Fruit fly (Drosophila melanogaster) whole organism, embryonic: ENCODE data around the gene Pcd.

Experiments
- ATbp ChIP-seq: fragments of 200-800 bp; sonication (Bioruptor generic); optimal IDR thresholded peaks from 2 replicates; lab custom pipeline; 2017; ENCODE audit warnings: missing biosample characterization, mild to moderate bottlenecking, missing genetic modification characterization, missing genetic modification reagents
- Atf3 ChIP-seq: fragments of 200-800 bp; sonication (Bioruptor generic); optimal IDR thresholded peaks from 3 replicates; lab custom pipeline; 2016; ENCODE audit warnings: missing biosample characterization, missing genetic modification characterization
- CG10462 ChIP-seq: fragments of 200-800 bp; sonication (Bioruptor generic); optimal IDR thresholded peaks from 2 replicates; lab custom pipeline; 2016; ENCODE audit warnings: missing biosample characterization, missing genetic modification characterization
- CG10543 ChIP-seq: fragments of 200-800 bp; sonication (Bioruptor generic); optimal IDR thresholded peaks from 3 replicates; lab custom pipeline; 2017; ENCODE audit warnings: missing biosample characterization, mild to moderate bottlenecking, missing genetic modification characterization, moderate library complexity
- CG10654 ChIP-seq: fragments of 200-800 bp; sonication (Bioruptor generic); optimal IDR thresholded peaks from 2 replicates; lab custom pipeline; 2016; ENCODE audit warnings: missing biosample characterization, missing genetic modification characterization
- CG11398 ChIP-seq: fragments of 200-800 bp; sonication (Bioruptor generic); optimal IDR thresholded peaks from 2 replicates; lab custom pipeline; 2016; ENCODE audit warnings: missing biosample characterization, missing genetic modification characterization
- CG11695 ChIP-seq: fragments of 200-800 bp; sonication (Bioruptor generic); IDR thresholded peaks from 3 replicates; pipeline ENCODE4 v1.3.6; 2022; ENCODE audit warnings: missing biosample characterization, missing genetic modification characterization
- CG12769 ChIP-seq: fragments of 200-800 bp; sonication (Bioruptor generic); optimal IDR thresholded peaks from 2 replicates; lab custom pipeline; 2019; ENCODE audit warnings: missing biosample characterization, mild to moderate bottlenecking, missing genetic modification characterization, moderate library complexity
- CG13287 ChIP-seq: fragments of 200-800 bp; sonication (Bioruptor generic); IDR thresholded peaks from 2 replicates; pipeline ENCODE4 v1.3.6; 2022; ENCODE audit warnings: missing biosample characterization, missing genetic modification characterization; ENCODE audit not compliant: partially characterized antibody
- CG15011 ChIP-seq: fragments of 200-800 bp; sonication (Bioruptor generic); optimal IDR thresholded peaks from 3 replicates; lab custom pipeline; 2018; ENCODE audit warnings: missing biosample characterization, mild to moderate bottlenecking, missing genetic modification characterization
- CG1529 ChIP-seq: fragments of 200-800 bp; sonication (Bioruptor generic); optimal IDR thresholded peaks from 3 replicates; lab custom pipeline; 2018; ENCODE audit warnings: missing biosample characterization, missing genetic modification characterization
- CG16779 ChIP-seq: fragments of 200-800 bp; sonication (Bioruptor generic); IDR thresholded peaks from 2 replicates; pipeline ENCODE4 v1.3.6; 2022; ENCODE audit warnings: missing biosample characterization, missing genetic modification characterization
- CG17361 ChIP-seq: fragments of 200-800 bp; sonication (Bioruptor generic); IDR thresholded peaks from 3 replicates; pipeline ENCODE4 v1.3.6; 2022; ENCODE audit warnings: missing biosample characterization, missing genetic modification characterization
- CG18599 ChIP-seq: fragments of 200-800 bp; sonication (Bioruptor generic); optimal IDR thresholded peaks from 3 replicates; lab custom pipeline; 2017; ENCODE audit warnings: missing biosample characterization, missing genetic modification characterization, mild to moderate bottlenecking, moderate library complexity, missing genetic modification reagents
- CG31388 ChIP-seq: fragments of 200-800 bp; sonication (Bioruptor generic); optimal IDR thresholded peaks from 2 replicates; lab custom pipeline; 2016; ENCODE audit warnings: missing biosample characterization, missing genetic modification characterization
- CG42726 ChIP-seq: fragments of 200-800 bp; sonication (Bioruptor generic); IDR thresholded peaks from 2 replicates; pipeline ENCODE4 v1.3.6; 2022; ENCODE audit warnings: missing biosample characterization, missing genetic modification characterization; ENCODE audit not compliant: partially characterized antibody
- CG4820 ChIP-seq: fragments of 200-800 bp; sonication (Bioruptor generic); optimal IDR thresholded peaks from 3 replicates; lab custom pipeline; 2016; ENCODE audit warnings: missing biosample characterization, missing genetic modification characterization
- CG7987 ChIP-seq: fragments of 200-800 bp; sonication (Bioruptor generic); optimal IDR thresholded peaks from 2 replicates; lab custom pipeline; 2018; ENCODE audit warnings: missing biosample characterization, mild to moderate bottlenecking, missing genetic modification characterization, moderate library complexity
- CG8290 ChIP-seq, 3 experiments: fragments of 200-800 bp; sonication (Bioruptor generic); optimal IDR thresholded peaks; 2 replicates each; lab custom pipeline; 2016 to 2019; ENCODE audit warnings: missing biosample characterization in 3 of 3, missing genetic modification characterization in 3 of 3, mild to moderate bottlenecking in 2 of 3, moderate library complexity in 1 of 3
- CG9215 ChIP-seq: fragments of 200-800 bp; sonication (Bioruptor generic); IDR thresholded peaks from 2 replicates; pipeline ENCODE4 v1.3.6; 2022; ENCODE audit warnings: missing biosample characterization, missing genetic modification characterization
- Dek ChIP-seq: fragments of 200-800 bp; sonication (Bioruptor generic); optimal IDR thresholded peaks from 3 replicates; lab custom pipeline; 2019; ENCODE audit warnings: missing biosample characterization, mild to moderate bottlenecking, missing genetic modification characterization, moderate library complexity
- Drgx ChIP-seq: fragments of 200-800 bp; sonication (Bioruptor generic); IDR thresholded peaks from 2 replicates; pipeline ENCODE4 v1.3.6; 2022; ENCODE audit warnings: missing biosample characterization, missing genetic modification characterization
- Eip74EF ChIP-seq, 2 experiments: fragments of 200-800 bp in 1 of 2; fragments of >200 bp in 1 of 2; sonication (Bioruptor generic) in 1 of 2; optimal IDR thresholded peaks; 2 replicates each; lab custom pipeline; 2017 to 2019; ENCODE audit warnings: missing biosample characterization in 2 of 2, missing genetic modification characterization in 2 of 2, mild to moderate bottlenecking in 1 of 2, moderate library complexity in 1 of 2
- Gsc ChIP-seq: fragments of 200-800 bp; sonication (Bioruptor generic); IDR thresholded peaks from 2 replicates; pipeline ENCODE4 v1.3.6; 2022; ENCODE audit warnings: missing biosample characterization, missing genetic modification characterization
- H2.0 ChIP-seq: fragments of 200-800 bp; sonication (Bioruptor generic); IDR thresholded peaks from 2 replicates; pipeline ENCODE4 v1.3.6; 2022; ENCODE audit warnings: missing biosample characterization, missing genetic modification characterization
- HLH54F ChIP-seq: fragments of 200-800 bp; sonication (Bioruptor generic); optimal IDR thresholded peaks from 3 replicates; lab custom pipeline; 2016; ENCODE audit warnings: missing biosample characterization, missing genetic modification characterization
- MBD-R2 ChIP-seq: fragments of 200-800 bp; sonication (Bioruptor generic); IDR thresholded peaks from 2 replicates; pipeline ENCODE4 v1.3.6; 2022; ENCODE audit warnings: missing biosample characterization, missing genetic modification characterization
- NC2β ChIP-seq: fragments of 200-800 bp; sonication (Bioruptor generic); optimal IDR thresholded peaks from 2 replicates; lab custom pipeline; 2016; ENCODE audit warnings: missing biosample characterization, missing genetic modification characterization
- Poxn ChIP-seq: fragments of 200-800 bp; sonication (Bioruptor generic); IDR thresholded peaks from 2 replicates; pipeline ENCODE4 v1.3.6; 2022; ENCODE audit warnings: missing biosample characterization, missing genetic modification characterization
- Six4 ChIP-seq: fragments of 200-800 bp; sonication (Bioruptor generic); optimal IDR thresholded peaks from 2 replicates; lab custom pipeline; 2016; ENCODE audit warnings: missing biosample characterization, missing genetic modification characterization
- Sry-δ ChIP-seq: fragments of 200-800 bp; sonication (Bioruptor generic); optimal IDR thresholded peaks from 2 replicates; lab custom pipeline; 2016; ENCODE audit warnings: missing biosample characterization, missing genetic modification characterization
- YL-1 ChIP-seq: fragments of 200-800 bp; sonication (Bioruptor generic); optimal IDR thresholded peaks from 3 replicates; lab custom pipeline; 2017; ENCODE audit warnings: missing biosample characterization, mild to moderate bottlenecking, missing genetic modification characterization
- ara ChIP-seq: fragments of 200-800 bp; sonication (Bioruptor generic); IDR thresholded peaks from 2 replicates; pipeline ENCODE4 v1.3.6; 2022; ENCODE audit warnings: missing biosample characterization, missing genetic modification characterization
- az2 ChIP-seq: fragments of 200-800 bp; sonication (Bioruptor generic); optimal IDR thresholded peaks from 3 replicates; lab custom pipeline; 2016; ENCODE audit warnings: missing biosample characterization, missing genetic modification characterization
- bigmax ChIP-seq: fragments of 200-800 bp; sonication (Bioruptor generic); optimal IDR thresholded peaks from 2 replicates; lab custom pipeline; 2018; ENCODE audit warnings: missing biosample characterization, mild to moderate bottlenecking, missing genetic modification characterization
- disco-r ChIP-seq: fragments of 200-800 bp; sonication (Bioruptor generic); optimal IDR thresholded peaks from 2 replicates; lab custom pipeline; 2016; ENCODE audit warnings: missing biosample characterization, missing genetic modification characterization
- esg ChIP-seq: fragments of 200-800 bp; sonication (Bioruptor generic); conservative IDR thresholded peaks from 2 replicates; pipeline ENCODE4 v1.3.6; 2022; ENCODE audit warnings: missing biosample characterization, missing genetic modification characterization
- gcm2 ChIP-seq: fragments of 200-800 bp; sonication (Bioruptor generic); optimal IDR thresholded peaks from 2 replicates; lab custom pipeline; 2016; ENCODE audit warnings: missing biosample characterization, missing genetic modification characterization
- hb ChIP-seq: fragments of 200-800 bp; sonication (Bioruptor generic); IDR thresholded peaks from 3 replicates; pipeline ENCODE4 v1.3.6; 2022; ENCODE audit warnings: missing biosample characterization, missing genetic modification characterization; ENCODE audit not compliant: partially characterized antibody
- hth ChIP-seq: fragments of >200 bp; optimal IDR thresholded peaks from 2 replicates; lab custom pipeline; 2017; ENCODE audit warnings: inconsistent platforms
- kay ChIP-seq: fragments of 200-800 bp; sonication (Bioruptor generic); optimal IDR thresholded peaks from 2 replicates; lab custom pipeline; 2016; ENCODE audit warnings: missing biosample characterization, missing genetic modification characterization
- knrl ChIP-seq: fragments of 200-800 bp; sonication (Bioruptor generic); IDR thresholded peaks from 3 replicates; pipeline ENCODE4 v1.3.6; 2022; ENCODE audit warnings: missing biosample characterization, missing genetic modification characterization; ENCODE audit not compliant: partially characterized antibody
- luna ChIP-seq: fragments of 200-800 bp; sonication (Bioruptor generic); optimal IDR thresholded peaks from 2 replicates; lab custom pipeline; 2016; ENCODE audit warnings: missing biosample characterization, missing genetic modification characterization
- mam ChIP-seq: fragments of 200-800 bp; sonication (Bioruptor generic); optimal IDR thresholded peaks from 3 replicates; lab custom pipeline; 2016; ENCODE audit warnings: missing biosample characterization, missing genetic modification characterization
- nmo ChIP-seq: fragments of 200-800 bp; sonication (Bioruptor generic); optimal IDR thresholded peaks from 2 replicates; lab custom pipeline; 2018; ENCODE audit warnings: missing biosample characterization, mild to moderate bottlenecking, missing genetic modification characterization, moderate library complexity
- pzg ChIP-seq: fragments of 200-800 bp; sonication (Bioruptor generic); optimal IDR thresholded peaks from 3 replicates; lab custom pipeline; 2018; ENCODE audit warnings: missing biosample characterization, mild to moderate bottlenecking, missing genetic modification characterization, moderate library complexity
- ro ChIP-seq: fragments of 200-800 bp; sonication (Bioruptor generic); IDR thresholded peaks from 2 replicates; pipeline ENCODE4 v1.3.6; 2022; ENCODE audit warnings: missing biosample characterization, missing genetic modification characterization
- sd ChIP-seq: fragments of 200-800 bp; sonication (Bioruptor generic); optimal IDR thresholded peaks from 3 replicates; lab custom pipeline; 2018; ENCODE audit warnings: missing biosample characterization, mild to moderate bottlenecking, missing genetic modification characterization, moderate library complexity
- trh ChIP-seq: fragments of 200-800 bp; sonication (Bioruptor generic); optimal IDR thresholded peaks from 2 replicates; lab custom pipeline; 2016; ENCODE audit warnings: missing biosample characterization, missing genetic modification characterization
- tup ChIP-seq: fragments of 200-800 bp; sonication (Bioruptor generic); optimal IDR thresholded peaks from 2 replicates; lab custom pipeline; 2016; ENCODE audit warnings: missing biosample characterization, mild to moderate bottlenecking, missing genetic modification characterization, moderate library complexity
- z ChIP-seq: fragments of 200-800 bp; sonication (Bioruptor generic); IDR thresholded peaks from 3 replicates; pipeline ENCODE4 v1.3.6; 2022; ENCODE audit warnings: missing biosample characterization, missing genetic modification characterization

Pcd gene

dm6 chr3R:29723048-29723656, at the start of gene Pcd (continued):
- no peak for TF ChIP-seq az2 (GFP tag; lab: Kevin White, UChicago)
- TF ChIP-seq CG10543 (GFP tag; lab: Kevin White, UChicago), result peak; percentile 43
- TF ChIP-seq CG7987 (GFP tag; lab: Kevin White, UChicago), result no peak
- TF ChIP-seq hth (lab: Kevin White, UChicago), result no peak
- TF ChIP-seq ATbp (GFP tag; lab: Kevin White, UChicago), result no peak
- no peak for TF ChIP-seq bigmax (GFP tag; lab: Kevin White, UChicago)
- TF ChIP-seq CG15011 (GFP tag; lab: Kevin White, UChicago), result no peak
- no peak for TF ChIP-seq HLH54F
- no peak for TF ChIP-seq Eip74EF (GFP tag; optimal IDR thresholded peaks at IDR 0.05; lab: Kevin White, UChicago)
- no peak for TF ChIP-seq CG17361 (GFP tag; lab: Robert Waterston, UW)
- TF ChIP-seq CG11695 (GFP tag; lab: Robert Waterston, UW), result no peak
- TF ChIP-seq nmo (GFP tag; lab: Kevin White, UChicago), result no peak
- no peak for TF ChIP-seq knrl (GFP tag; lab: Robert Waterston, UW)
- no peak for TF ChIP-seq Dek (tag; lab: Kevin White, UChicago)
- TF ChIP-seq Gsc (GFP tag; lab: Robert Waterston, UW), result no peak
- TF ChIP-seq Six4 (GFP tag; lab: Kevin White, UChicago), result no peak
- TF ChIP-seq CG10654 (GFP tag; lab: Kevin White, UChicago), result no peak
- TF ChIP-seq tup, result no peak
- TF ChIP-seq CG8290 (GFP tag; optimal IDR thresholded peaks at IDR 0.05; lab: Kevin White, UChicago), result no peak
- TF ChIP-seq CG8290 (tag; optimal IDR thresholded peaks at IDR 0.05; lab: Kevin White, UChicago), result no peak
- TF ChIP-seq CG18599 (GFP tag; lab: Kevin White, UChicago), result no peak
- no peak for TF ChIP-seq CG10462 (GFP tag; lab: Kevin White, UChicago)
- peak; percentile 83 for TF ChIP-seq MBD-R2 (GFP tag; lab: Robert Waterston, UW)
- no peak for TF ChIP-seq hb
- no peak for TF ChIP-seq disco-r (GFP tag; lab: Kevin White, UChicago)
- TF ChIP-seq esg (GFP tag; lab: Robert Waterston, UW), result no peak
- TF ChIP-seq CG9215, result no peak
- no peak for TF ChIP-seq kay (GFP tag; lab: Kevin White, UChicago)
- TF ChIP-seq Poxn (GFP tag; lab: Robert Waterston, UW), result no peak
- peak; percentile 4 for TF ChIP-seq Sry-δ (GFP tag; lab: Kevin White, UChicago)
- TF ChIP-seq CG42726 (GFP tag; lab: Robert Waterston, UW), result 0 out of 2 replicates have a peak, but pooled peaks have one; percentile 17
- no peak for TF ChIP-seq trh
- TF ChIP-seq CG31388 (GFP tag; lab: Kevin White, UChicago), result no peak
- TF ChIP-seq gcm2 (GFP tag; lab: Kevin White, UChicago), result no peak
- TF ChIP-seq mam (GFP tag; lab: Kevin White, UChicago), result no peak
- TF ChIP-seq CG16779 (GFP tag; lab: Robert Waterston, UW), result no peak
- TF ChIP-seq CG4820 (GFP tag; lab: Kevin White, UChicago), result no peak
- TF ChIP-seq Atf3 (GFP tag; lab: Kevin White, UChicago), result no peak
- peak; percentile 50 for TF ChIP-seq pzg (GFP tag; lab: Kevin White, UChicago)
- TF ChIP-seq z (GFP tag; lab: Robert Waterston, UW), result no peak
- TF ChIP-seq luna, result no peak
- no peak for TF ChIP-seq CG1529
- no peak for TF ChIP-seq ara (GFP tag; lab: Robert Waterston, UW)
- TF ChIP-seq H2.0 (GFP tag; lab: Robert Waterston, UW), result no peak
- TF ChIP-seq sd, result peak; percentile 98
- no peak for TF ChIP-seq Drgx (GFP tag; lab: Robert Waterston, UW)
- TF ChIP-seq NC2β (GFP tag; lab: Kevin White, UChicago), result no peak
- peak; percentile 64 for TF ChIP-seq CG13287 (GFP tag; lab: Robert Waterston, UW)
- peak; percentile 71 for TF ChIP-seq CG12769 (tag; lab: Kevin White, UChicago)
- no peak for TF ChIP-seq CG11398 (GFP tag; lab: Kevin White, UChicago)
- TF ChIP-seq YL-1 (GFP tag; lab: Kevin White, UChicago), result peak; percentile 9
- no peak for TF ChIP-seq ro (GFP tag; lab: Robert Waterston, UW)
